Fruit fly (Drosophila melanogaster): Measurements from ENCODE around the gene awd.

- TF ChIP-seq Pif1B (GFP tag; optimal IDR thresholded peaks at IDR 0.05), result no peak
- TF ChIP-seq CG13204 (GFP tag; optimal IDR thresholded peaks at IDR 0.05), result no peak
- no peak for TF ChIP-seq CG14655 (GFP tag; optimal IDR thresholded peaks at IDR 0.05)
- no peak for TF ChIP-seq Ets98B (GFP tag; IDR thresholded peaks at IDR 0.05)
- TF ChIP-seq CG34367 (tag; optimal IDR thresholded peaks at IDR 0.05), result no peak
- TF ChIP-seq CG12605 (GFP tag; IDR thresholded peaks at IDR 0.05), result no peak
- TF ChIP-seq rn (GFP tag; IDR thresholded peaks at IDR 0.05), result no peak
- TF ChIP-seq CG4496 (GFP tag; IDR thresholded peaks at IDR 0.05), result no peak
- TF ChIP-seq gl (tag; optimal IDR thresholded peaks at IDR 0.05), result no peak
- TF ChIP-seq EcR (GFP tag; optimal IDR thresholded peaks at IDR 0.05), result no peak
- no peak for TF ChIP-seq D1 (tag; optimal IDR thresholded peaks at IDR 0.05)
- TF ChIP-seq CG9948 (tag; optimal IDR thresholded peaks at IDR 0.05), result no peak
- TF ChIP-seq CG10348 (GFP tag; IDR thresholded peaks at IDR 0.05), result no peak
- TF ChIP-seq Pif1A (GFP tag; optimal IDR thresholded peaks at IDR 0.05), result no peak
Measured at dm6 chr3R:31727773-31728172, 18.1 kb downstream of the awd start.

Data from whole organism, pupa.